Worm (Caenorhabditis elegans): Measurements from ENCODE around the gene nhr-237.

DNA sequence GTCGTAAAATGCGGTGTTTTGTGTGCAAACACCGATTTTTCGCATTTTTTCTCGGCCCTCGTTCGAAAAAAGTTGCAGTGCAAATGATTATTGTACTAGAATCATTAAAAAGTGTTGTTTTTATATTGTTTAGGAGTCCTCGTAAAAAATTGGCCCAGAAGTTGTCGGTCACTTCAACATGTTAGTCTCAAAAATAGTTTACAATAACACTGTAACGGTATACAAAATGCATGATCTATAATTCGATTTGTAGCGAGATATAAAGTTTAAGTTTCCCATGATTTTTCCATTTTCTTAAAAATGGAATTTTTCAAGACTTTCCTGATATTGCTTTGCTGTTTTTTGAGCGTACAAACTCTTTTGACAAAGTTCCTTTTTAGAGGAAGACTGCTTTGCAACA lies 40.3 kb upstream of the nhr-237 start, which contains the start of gene K04F1.8:
- TF ChIP-seq mdl-1 (tag; optimal IDR thresholded peaks at IDR 0.05) (no peak), nhr-77 (tag; optimal IDR thresholded peaks at IDR 0.05) (no peak), skn-1 (tag; optimal IDR thresholded peaks at IDR 0.05) (no peak), zag-1 (tag; optimal IDR thresholded peaks at IDR 0.05) (no peak), F49E8.2 (tag; optimal IDR thresholded peaks at IDR 0.05; ENCODE audit: borderline replicate concordance) (no peak)

Data from whole organism, L4 larva.